Worm (Caenorhabditis elegans) whole organism, L1 larva: Measurements from ENCODE around the gene tofu-7.
A peak's percentile ranks its signal among the peaks of the same experiment; 100 is the strongest.

Source experiments
- F16B12.6 ChIP-seq: fragments of 150-350 bp; optimal IDR thresholded peaks from 2 replicates; lab custom pipeline; 2014; ENCODE audit warnings: missing biosample characterization, missing genetic modification characterization
- blmp-1 ChIP-seq: fragments of 150-350 bp; optimal IDR thresholded peaks from 2 replicates; lab custom pipeline; 2014; ENCODE audit warnings: missing biosample characterization, missing genetic modification characterization
- ceh-8 ChIP-seq: fragments of 200-800 bp; sonication (Bioruptor generic); optimal IDR thresholded peaks from 2 replicates; lab custom pipeline; 2018; ENCODE audit warnings: mild to moderate bottlenecking, missing genetic modification characterization, moderate library complexity, missing compliant biosample characterization
- dpl-1 ChIP-seq, 3 experiments: fragments of 150-350 bp in 2 of 3; sonication (generic microtip) in 1 of 3; optimal IDR thresholded peaks; 2 replicates each; lab custom pipeline; 2014 to 2017; ENCODE audit warnings: missing biosample characterization in 3 of 3, missing genetic modification characterization in 3 of 3, missing genetic modification reagents in 3 of 3
- efl-1 ChIP-seq, 4 experiments: fragments of 150-350 bp; optimal IDR thresholded peaks in 3 of 4; peaks in 1 of 4; 1 replicate in 1 of 4; 2 replicates in 3 of 4; lab custom pipeline; 2014; ENCODE audit warnings: missing biosample characterization in 2 of 4, missing genetic modification characterization in 2 of 4, missing genetic modification reagents in 2 of 4
- efl-3 ChIP-seq: fragments of 200-800 bp; sonication (Bioruptor generic); optimal IDR thresholded peaks from 2 replicates; lab custom pipeline; 2018; ENCODE audit warnings: mild to moderate bottlenecking, missing genetic modification characterization, missing compliant biosample characterization
- egl-27 ChIP-seq, 2 experiments: fragments of 150-350 bp in 1 of 2; sonication (generic microtip); optimal IDR thresholded peaks; 3 replicates each; lab custom pipeline; 2017 to 2018; ENCODE audit warnings: missing biosample characterization in 2 of 2, missing genetic modification characterization in 2 of 2, missing genetic modification reagents in 2 of 2
- elt-2 ChIP-seq: sonication (generic microtip); optimal IDR thresholded peaks from 2 replicates; lab custom pipeline; 2016; ENCODE audit warnings: missing genetic modification characterization, mild to moderate bottlenecking, inconsistent platforms, missing compliant biosample characterization, missing genetic modification reagents
- elt-3 ChIP-seq, 6 experiments: fragments of 150-350 bp in 1 of 6; sonication (generic microtip); optimal IDR thresholded peaks; 2 replicates each; lab custom pipeline; 2017 to 2018; ENCODE audit warnings: missing biosample characterization in 6 of 6, missing genetic modification characterization in 6 of 6, inconsistent platforms in 1 of 6
- ets-5 ChIP-seq: fragments of 200-800 bp; sonication (Bioruptor generic); IDR thresholded peaks from 2 replicates; pipeline ENCODE4 v1.3.6; 2022; ENCODE audit warnings: missing genetic modification characterization, missing compliant biosample characterization
- fkh-4 ChIP-seq: sonication (generic microtip); optimal IDR thresholded peaks from 2 replicates; lab custom pipeline; 2016; ENCODE audit warnings: missing compliant biosample characterization, missing genetic modification characterization, borderline replicate concordance
- fkh-8 ChIP-seq: sonication (generic microtip); optimal IDR thresholded peaks from 2 replicates; lab custom pipeline; 2016; ENCODE audit warnings: mild to moderate bottlenecking, missing genetic modification characterization, missing compliant biosample characterization
- fos-1 ChIP-seq: fragments of 150-350 bp; optimal IDR thresholded peaks from 2 replicates; lab custom pipeline; 2014; ENCODE audit warnings: missing biosample characterization, missing genetic modification characterization
- lin-15B ChIP-seq: fragments of 150-350 bp; sonication (generic microtip); optimal IDR thresholded peaks from 3 replicates; lab custom pipeline; 2014; ENCODE audit warnings: missing biosample characterization, missing genetic modification characterization
- lin-35 ChIP-seq, 2 experiments: fragments of 150-350 bp; optimal IDR thresholded peaks; 2 replicates each; lab custom pipeline; 2014; ENCODE audit warnings: missing biosample characterization in 2 of 2, missing genetic modification characterization in 2 of 2, missing genetic modification reagents in 2 of 2
- lir-3 ChIP-seq: sonication (generic microtip); optimal IDR thresholded peaks from 2 replicates; lab custom pipeline; 2016; ENCODE audit warnings: mild to moderate bottlenecking, missing genetic modification characterization, moderate library complexity, missing compliant biosample characterization; ENCODE audit not compliant: poor library complexity
- lsy-2 ChIP-seq, 2 experiments: fragments of 150-350 bp; optimal IDR thresholded peaks; 2 replicates each; lab custom pipeline; 2014; ENCODE audit warnings: missing biosample characterization in 2 of 2, missing genetic modification characterization in 2 of 2
- mdl-1 ChIP-seq, 2 experiments: fragments of 150-350 bp; optimal IDR thresholded peaks; 2 replicates each; lab custom pipeline; 2014 to 2017; ENCODE audit warnings: missing biosample characterization in 2 of 2, missing genetic modification characterization in 2 of 2, inconsistent platforms in 1 of 2
- mef-2 ChIP-seq: fragments of 150-350 bp; optimal IDR thresholded peaks from 2 replicates; lab custom pipeline; 2014; ENCODE audit warnings: missing biosample characterization, missing genetic modification characterization
- nhr-11 ChIP-seq: fragments of 150-350 bp; optimal IDR thresholded peaks from 2 replicates; lab custom pipeline; 2014; ENCODE audit warnings: missing biosample characterization, missing genetic modification characterization
- nhr-19 ChIP-seq: fragments of 200-800 bp; sonication (Bioruptor generic); conservative IDR thresholded peaks from 2 replicates; pipeline ENCODE4 v1.3.6; 2022; ENCODE audit warnings: missing genetic modification characterization, missing compliant biosample characterization
- nhr-20 ChIP-seq: sonication (generic microtip); optimal IDR thresholded peaks from 2 replicates; lab custom pipeline; 2016; ENCODE audit warnings: mild to moderate bottlenecking, missing genetic modification characterization, missing compliant biosample characterization
- nhr-47 ChIP-seq: sonication (generic microtip); optimal IDR thresholded peaks from 2 replicates; lab custom pipeline; 2016; ENCODE audit warnings: mild to moderate bottlenecking, missing genetic modification characterization, moderate library complexity, missing compliant biosample characterization
- nhr-71 ChIP-seq: sonication (generic microtip); optimal IDR thresholded peaks from 2 replicates; lab custom pipeline; 2016; ENCODE audit warnings: mild to moderate bottlenecking, missing genetic modification characterization, moderate library complexity, missing compliant biosample characterization
- nhr-84 ChIP-seq: sonication (generic microtip); optimal IDR thresholded peaks from 2 replicates; lab custom pipeline; 2017; ENCODE audit warnings: missing biosample characterization, missing genetic modification characterization
- nhr-85 ChIP-seq: sonication (generic microtip); peaks from one replicate; lab custom pipeline; 2016; ENCODE audit warnings: missing genetic modification characterization, inconsistent platforms, missing compliant biosample characterization
- nhr-90 ChIP-seq: sonication (generic microtip); optimal IDR thresholded peaks from 2 replicates; lab custom pipeline; 2016; ENCODE audit warnings: mild to moderate bottlenecking, missing genetic modification characterization, missing compliant biosample characterization; ENCODE audit not compliant: poor library complexity
- pax-3 ChIP-seq: fragments of 200-800 bp; sonication (Bioruptor generic); optimal IDR thresholded peaks from 2 replicates; lab custom pipeline; 2018; ENCODE audit warnings: mild to moderate bottlenecking, missing genetic modification characterization, moderate library complexity, missing compliant biosample characterization
- sox-4 ChIP-seq: sonication (generic microtip); optimal IDR thresholded peaks from 2 replicates; lab custom pipeline; 2016; ENCODE audit warnings: missing genetic modification characterization, missing compliant biosample characterization
- sptf-1 ChIP-seq: fragments of 150-350 bp; optimal IDR thresholded peaks from 2 replicates; lab custom pipeline; 2014; ENCODE audit warnings: missing biosample characterization, missing genetic modification characterization
- sup-37 ChIP-seq: fragments of 200-800 bp; sonication (Bioruptor generic); optimal IDR thresholded peaks from 2 replicates; lab custom pipeline; 2018; ENCODE audit warnings: mild to moderate bottlenecking, missing genetic modification characterization, missing compliant biosample characterization
- swsn-7 ChIP-seq: sonication (generic microtip); optimal IDR thresholded peaks from 2 replicates; lab custom pipeline; 2016; ENCODE audit warnings: missing genetic modification characterization, missing compliant biosample characterization
- tlp-1 ChIP-seq: fragments of 150-350 bp; optimal IDR thresholded peaks from 2 replicates; lab custom pipeline; 2014; ENCODE audit warnings: missing biosample characterization, missing genetic modification characterization
- xbp-1 ChIP-seq: sonication (generic microtip); optimal IDR thresholded peaks from 2 replicates; lab custom pipeline; 2016; ENCODE audit warnings: missing genetic modification characterization, missing compliant biosample characterization
- zag-1 ChIP-seq: fragments of 150-350 bp; optimal IDR thresholded peaks from 2 replicates; lab custom pipeline; 2014; ENCODE audit warnings: missing biosample characterization, missing genetic modification characterization
- zip-4 ChIP-seq: fragments of 200-800 bp; sonication (Bioruptor generic); optimal IDR thresholded peaks from 2 replicates; lab custom pipeline; 2018; ENCODE audit warnings: mild to moderate bottlenecking, missing genetic modification characterization, moderate library complexity, missing compliant biosample characterization
- ztf-11 ChIP-seq, 2 experiments: sonication (generic microtip); optimal IDR thresholded peaks; 2 replicates each; lab custom pipeline; 2016 to 2017; ENCODE audit warnings: missing genetic modification characterization in 2 of 2, missing biosample characterization in 1 of 2, missing compliant biosample characterization in 1 of 2
- ztf-4 ChIP-seq: fragments of 150-350 bp; optimal IDR thresholded peaks from 2 replicates; lab custom pipeline; 2014; ENCODE audit warnings: missing biosample characterization, missing genetic modification characterization

The tofu-7 gene

DNA sequence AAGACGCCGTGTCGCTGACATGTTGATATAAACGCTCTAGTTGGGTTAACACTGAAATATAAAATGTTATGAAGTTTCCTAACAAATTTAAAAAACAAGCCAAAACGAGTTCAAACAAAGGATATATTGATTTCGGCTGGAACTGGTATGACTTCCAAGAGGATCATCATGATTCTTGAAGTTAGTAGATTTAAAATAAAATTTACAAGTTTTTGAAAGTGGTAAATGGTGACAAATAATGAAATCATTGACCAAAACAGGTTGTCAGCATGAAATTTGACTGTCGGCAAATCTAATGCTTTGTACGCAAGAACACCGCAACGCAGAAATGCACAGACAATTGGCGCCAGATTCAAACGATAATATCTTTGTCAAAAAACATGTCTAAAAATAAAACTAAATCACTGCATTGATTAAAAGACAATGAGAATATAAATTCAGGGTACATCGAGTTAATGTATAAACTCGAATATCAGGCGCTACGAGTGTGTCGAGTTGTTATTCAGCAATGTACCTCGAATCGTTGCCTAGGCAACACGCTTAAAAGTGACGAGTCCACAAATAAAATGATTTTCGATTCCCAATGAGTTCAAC lies 16.2 kb downstream of the tofu-7 start, which contains the start of the genes ubc-18 and R01H2.8 (continued):
- TF ChIP-seq nhr-19 (GFP tag; lab: Robert Waterston, UW), result peak; percentile 27; the same call in 1 of the 2 replicates
- peak; percentile 23 for TF ChIP-seq blmp-1 (tag; lab: Kevin White, UChicago)
- TF ChIP-seq lin-15B, result no peak
- no peak for TF ChIP-seq egl-27 (tag; optimal IDR thresholded peaks at IDR 0.05; lab: Kevin White, UChicago)
- TF ChIP-seq ztf-11 (tag; optimal IDR thresholded peaks at IDR 0.05; lab: Kevin White, UChicago), result no peak
- no peak for TF ChIP-seq ets-5 (GFP tag; lab: Robert Waterston, UW)
- no peak for TF ChIP-seq sptf-1
- no peak for TF ChIP-seq pax-3
- peak; percentile 93 to 97 for TF ChIP-seq lin-35 (GFP tag; optimal IDR thresholded peaks at IDR 0.05; lab: Kevin White, UChicago)
- TF ChIP-seq tlp-1 (tag; lab: Kevin White, UChicago), result no peak
- TF ChIP-seq elt-3 (tag; optimal IDR thresholded peaks at IDR 0.05; lab: Kevin White, UChicago), result peak in 1 of 6 experiments; percentile 33
- no peak for TF ChIP-seq elt-2
- TF ChIP-seq nhr-20 (tag; lab: Kevin White, UChicago), result peak; percentile 41
- peak; percentile 61 for TF ChIP-seq nhr-71 (tag; lab: Kevin White, UChicago)
- TF ChIP-seq mef-2 (tag; lab: Kevin White, UChicago), result no peak
- no peak for TF ChIP-seq sox-4 (tag; lab: Kevin White, UChicago)
- TF ChIP-seq swsn-7 (tag; lab: Kevin White, UChicago), result peak; percentile 32
- no peak for TF ChIP-seq nhr-84 (tag; lab: Kevin White, UChicago)
- TF ChIP-seq lsy-2 (tag; optimal IDR thresholded peaks at IDR 0.05; lab: Kevin White, UChicago), result peak; percentile 51 to 79
- no peak for TF ChIP-seq nhr-11
- peak; percentile 88 for TF ChIP-seq F16B12.6
- peak; percentile 42 for TF ChIP-seq xbp-1 (tag; lab: Kevin White, UChicago)
- peak in 1 of 2 experiments; percentile 38 for TF ChIP-seq mdl-1 (tag; optimal IDR thresholded peaks at IDR 0.05; lab: Kevin White, UChicago)
- no peak for TF ChIP-seq zip-4 (GFP tag; lab: Kevin White, UChicago)
- no peak for TF ChIP-seq nhr-90 (tag; lab: Kevin White, UChicago)
- TF ChIP-seq zag-1 (tag; lab: Kevin White, UChicago), result no peak
- no peak for TF ChIP-seq fos-1 (tag; lab: Kevin White, UChicago)
- TF ChIP-seq sup-37 (GFP tag; lab: Kevin White, UChicago), result no peak
- peak; percentile 57 for TF ChIP-seq nhr-85
- peak; percentile 11 for TF ChIP-seq lir-3
- no peak for TF ChIP-seq ztf-4 (tag; lab: Kevin White, UChicago)
- no peak for TF ChIP-seq fkh-4
- no peak for TF ChIP-seq efl-3
- peak; percentile 34 for TF ChIP-seq fkh-8 (tag; lab: Kevin White, UChicago)
- no peak for TF ChIP-seq ceh-8 (GFP tag; lab: Kevin White, UChicago)
- peak; percentile 57 for TF ChIP-seq nhr-47 (tag; lab: Kevin White, UChicago)

DNA sequence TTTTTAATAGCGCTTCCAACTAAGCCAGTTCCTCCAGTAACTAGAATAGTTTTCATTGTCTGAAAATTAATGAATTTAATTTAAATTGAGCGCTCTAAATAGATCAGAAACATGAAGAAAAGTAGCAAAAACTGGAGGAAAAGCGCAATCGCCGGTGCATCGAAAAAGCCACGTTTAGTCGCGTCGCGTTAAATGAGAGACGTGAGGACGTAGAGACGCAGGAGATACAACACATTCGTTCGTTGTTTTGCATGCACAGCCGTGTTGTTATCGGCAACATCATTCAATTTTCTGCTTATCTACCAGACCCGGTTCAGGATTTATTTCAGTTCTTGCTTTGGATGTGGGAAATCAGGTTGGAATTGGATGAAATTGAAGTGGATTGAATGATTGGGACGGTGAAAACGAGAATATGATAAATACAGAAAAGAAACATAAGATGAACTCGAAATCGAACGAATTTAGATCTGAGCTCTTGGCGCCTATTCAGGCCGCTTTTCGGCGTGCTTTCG lies 17.4 kb downstream of the tofu-7 start, which contains the start of gene ger-1:
TSS of gene ger-1 (minus strand) at position 93 of the 512 bp plus-strand sequence.
- TF ChIP-seq dpl-1 (GFP tag; optimal IDR thresholded peaks at IDR 0.05; lab: Kevin White, UChicago) (peak in 1 of 3 experiments; percentile 3), efl-1 (optimal IDR thresholded peaks at IDR 0.05; lab: Kevin White, UChicago) (no peak), efl-1 (GFP tag; optimal IDR thresholded peaks at IDR 0.05 in 1 of 2; lab: Kevin White, UChicago) (peak in 1 of 2 experiments; percentile 93), ztf-4 (tag; lab: Kevin White, UChicago) (no peak), lin-35 (GFP tag; optimal IDR thresholded peaks at IDR 0.05; lab: Kevin White, UChicago) (peak in 1 of 2 experiments; percentile 13)
- TF ChIP-seq, all 84 proteins: peak for 3
